Fruit fly (Drosophila melanogaster) whole organism, embryonic: Measurements from ENCODE around the gene plx.
A peak's percentile ranks its signal among the peaks of the same experiment; 100 is the strongest.

ENCODE experiments used
- Atf6 ChIP-seq: fragments of 200-800 bp; sonication (Bioruptor generic); IDR thresholded peaks from 2 replicates; pipeline ENCODE4 v1.3.6; 2022; ENCODE audit warnings: missing biosample characterization, missing genetic modification characterization
- CG10267 ChIP-seq: fragments of 200-800 bp; sonication (Bioruptor generic); optimal IDR thresholded peaks from 2 replicates; lab custom pipeline; 2018; ENCODE audit warnings: missing biosample characterization, mild to moderate bottlenecking, missing genetic modification characterization, moderate library complexity
- CG10565 ChIP-seq: fragments of 200-800 bp; sonication (Bioruptor generic); optimal IDR thresholded peaks from 3 replicates; lab custom pipeline; 2016; ENCODE audit warnings: missing biosample characterization, mild to moderate bottlenecking, missing genetic modification characterization
- CG11247 ChIP-seq: fragments of 200-800 bp; sonication (Bioruptor generic); IDR thresholded peaks from 2 replicates; pipeline ENCODE4 v1.3.6; 2022; ENCODE audit warnings: missing biosample characterization, missing genetic modification characterization
- CG11696 ChIP-seq: fragments of 200-800 bp; sonication (Bioruptor generic); IDR thresholded peaks from 2 replicates; pipeline ENCODE4 v1.3.6; 2022; ENCODE audit warnings: missing biosample characterization, missing genetic modification characterization
- CG15269 ChIP-seq: fragments of 200-800 bp; sonication (Bioruptor generic); optimal IDR thresholded peaks from 2 replicates; lab custom pipeline; 2018; ENCODE audit warnings: missing biosample characterization, mild to moderate bottlenecking, missing genetic modification characterization, moderate library complexity
- CG17328 ChIP-seq: fragments of 200-800 bp; sonication (Bioruptor generic); IDR thresholded peaks from 2 replicates; pipeline ENCODE4 v1.3.6; 2022; ENCODE audit warnings: missing biosample characterization, missing genetic modification characterization
- CG17612 ChIP-seq: fragments of 200-800 bp; sonication (Bioruptor generic); IDR thresholded peaks from 2 replicates; pipeline ENCODE4 v1.3.6; 2022; ENCODE audit warnings: missing biosample characterization, missing genetic modification characterization
- CG18619 ChIP-seq: fragments of 200-800 bp; sonication (Bioruptor generic); optimal IDR thresholded peaks from 3 replicates; lab custom pipeline; 2017; ENCODE audit warnings: missing biosample characterization, mild to moderate bottlenecking, missing genetic modification characterization
- CG4328 ChIP-seq: fragments of 200-800 bp; sonication (Bioruptor generic); optimal IDR thresholded peaks from 3 replicates; lab custom pipeline; 2017; ENCODE audit warnings: missing biosample characterization, missing genetic modification reagents, missing genetic modification characterization
- CG5953 ChIP-seq: fragments of 200-800 bp; sonication (Bioruptor generic); IDR thresholded peaks from 2 replicates; pipeline ENCODE4 v1.3.6; 2022; ENCODE audit warnings: missing biosample characterization, missing genetic modification characterization
- CG6689 ChIP-seq: fragments of 200-800 bp; sonication (Bioruptor generic); IDR thresholded peaks from 2 replicates; pipeline ENCODE4 v1.3.6; 2022; ENCODE audit warnings: missing biosample characterization, missing genetic modification characterization
- CG6791 ChIP-seq: fragments of 200-800 bp; sonication (Bioruptor generic); IDR thresholded peaks from 3 replicates; pipeline ENCODE4 v1.3.6; 2022; ENCODE audit warnings: missing biosample characterization, missing genetic modification characterization; ENCODE audit not compliant: partially characterized antibody
- CG6854 ChIP-seq: fragments of 200-800 bp; sonication (Bioruptor generic); optimal IDR thresholded peaks from 3 replicates; lab custom pipeline; 2017; ENCODE audit warnings: missing biosample characterization, mild to moderate bottlenecking, missing genetic modification characterization
- CG8388 ChIP-seq: fragments of 200-800 bp; sonication (Bioruptor generic); optimal IDR thresholded peaks from 2 replicates; lab custom pipeline; 2019; ENCODE audit warnings: missing biosample characterization, mild to moderate bottlenecking, missing genetic modification characterization, moderate library complexity
- CG9215 ChIP-seq: fragments of 200-800 bp; sonication (Bioruptor generic); IDR thresholded peaks from 2 replicates; pipeline ENCODE4 v1.3.6; 2022; ENCODE audit warnings: missing biosample characterization, missing genetic modification characterization
- D ChIP-seq, 2 experiments: fragments of 200-800 bp in 1 of 2; fragments of >200 bp in 1 of 2; sonication (Bioruptor generic) in 1 of 2; optimal IDR thresholded peaks; 2 replicates in 1 of 2; 3 replicates in 1 of 2; lab custom pipeline; 2017; ENCODE audit warnings: mild to moderate bottlenecking in 1 of 2, missing biosample characterization in 1 of 2, missing genetic modification characterization in 1 of 2, missing genetic modification reagents in 1 of 2
- E2f2 ChIP-seq: fragments of 200-800 bp; sonication (Bioruptor generic); IDR thresholded peaks from 2 replicates; pipeline ENCODE4 v1.3.6; 2022; ENCODE audit warnings: missing biosample characterization, missing genetic modification characterization
- H15 ChIP-seq: fragments of 200-800 bp; sonication (Bioruptor generic); IDR thresholded peaks from 3 replicates; pipeline ENCODE4 v1.3.6; 2022; ENCODE audit warnings: missing biosample characterization, missing genetic modification characterization
- Hey ChIP-seq: fragments of 200-800 bp; sonication (Bioruptor generic); optimal IDR thresholded peaks from 3 replicates; lab custom pipeline; 2018; ENCODE audit warnings: missing biosample characterization, mild to moderate bottlenecking, missing genetic modification characterization
- Lpt ChIP-seq: fragments of >200 bp; optimal IDR thresholded peaks from 2 replicates; lab custom pipeline; 2018; ENCODE audit warnings: missing biosample characterization, missing genetic modification characterization
- Med ChIP-seq: fragments of 200-800 bp; sonication (Bioruptor generic); peaks from one replicate; lab custom pipeline; 2016; ENCODE audit warnings: missing biosample characterization, missing genetic modification characterization, mild to moderate bottlenecking, inconsistent platforms, moderate library complexity
- Mes4 ChIP-seq: fragments of 200-800 bp; sonication (Bioruptor generic); optimal IDR thresholded peaks from 2 replicates; lab custom pipeline; 2016; ENCODE audit warnings: missing biosample characterization, missing genetic modification characterization
- Mrtf ChIP-seq: fragments of 200-800 bp; sonication (Bioruptor generic); IDR thresholded peaks from 3 replicates; pipeline ENCODE4 v1.3.6; 2022; ENCODE audit warnings: missing biosample characterization, missing genetic modification characterization
- Myb ChIP-seq: fragments of 200-800 bp; sonication (Bioruptor generic); optimal IDR thresholded peaks from 2 replicates; lab custom pipeline; 2016; ENCODE audit warnings: missing biosample characterization, missing genetic modification characterization
- Rfx ChIP-seq: fragments of 200-800 bp; sonication (Bioruptor generic); IDR thresholded peaks from 2 replicates; pipeline ENCODE4 v1.3.6; 2022; ENCODE audit warnings: missing biosample characterization, missing genetic modification characterization
- Taf1 ChIP-seq: fragments of 200-800 bp; sonication (Bioruptor generic); IDR thresholded peaks from 2 replicates; pipeline ENCODE4 v1.3.6; 2022; ENCODE audit warnings: missing biosample characterization, missing genetic modification characterization
- Vsx1 ChIP-seq: fragments of 200-800 bp; sonication (Bioruptor generic); optimal IDR thresholded peaks from 2 replicates; lab custom pipeline; 2017; ENCODE audit warnings: missing biosample characterization, mild to moderate bottlenecking, missing genetic modification characterization, missing genetic modification reagents
- ac ChIP-seq: fragments of 200-800 bp; sonication (Bioruptor generic); optimal IDR thresholded peaks from 3 replicates; lab custom pipeline; 2017; ENCODE audit warnings: missing biosample characterization, mild to moderate bottlenecking, missing genetic modification characterization
- br ChIP-seq: fragments of >200 bp; optimal IDR thresholded peaks from 2 replicates; lab custom pipeline; 2017
- bsh ChIP-seq, 2 experiments: fragments of 200-800 bp; sonication (Bioruptor generic); optimal IDR thresholded peaks; 2 replicates each; lab custom pipeline; 2017 to 2018; ENCODE audit warnings: mild to moderate bottlenecking in 2 of 2, missing biosample characterization in 2 of 2, missing genetic modification characterization in 2 of 2, moderate library complexity in 1 of 2
- cato ChIP-seq: fragments of 200-800 bp; sonication (Bioruptor generic); optimal IDR thresholded peaks from 2 replicates; lab custom pipeline; 2016; ENCODE audit warnings: missing biosample characterization, missing genetic modification characterization, borderline replicate concordance
- exex ChIP-seq: fragments of 200-800 bp; sonication (Bioruptor generic); optimal IDR thresholded peaks from 4 replicates; lab custom pipeline; 2018; ENCODE audit warnings: missing biosample characterization, mild to moderate bottlenecking, missing genetic modification characterization, moderate library complexity
- ftz-f1 ChIP-seq: fragments of 200-800 bp; sonication (Bioruptor generic); optimal IDR thresholded peaks from 2 replicates; lab custom pipeline; 2016; ENCODE audit warnings: missing biosample characterization, missing genetic modification characterization
- gem ChIP-seq: fragments of 200-800 bp; sonication (Bioruptor generic); optimal IDR thresholded peaks from 2 replicates; lab custom pipeline; 2019; ENCODE audit warnings: missing biosample characterization, mild to moderate bottlenecking, missing genetic modification characterization, moderate library complexity
- h ChIP-seq: fragments of >200 bp; optimal IDR thresholded peaks from 2 replicates; lab custom pipeline; 2017
- hb ChIP-seq: fragments of 200-800 bp; sonication (Bioruptor generic); IDR thresholded peaks from 3 replicates; pipeline ENCODE4 v1.3.6; 2022; ENCODE audit warnings: missing biosample characterization, missing genetic modification characterization; ENCODE audit not compliant: partially characterized antibody
- hbn ChIP-seq: fragments of 200-800 bp; sonication (Bioruptor generic); IDR thresholded peaks from 2 replicates; pipeline ENCODE4 v1.3.6; 2022; ENCODE audit warnings: missing biosample characterization, missing genetic modification characterization; ENCODE audit not compliant: partially characterized antibody
- knrl ChIP-seq: fragments of 200-800 bp; sonication (Bioruptor generic); IDR thresholded peaks from 3 replicates; pipeline ENCODE4 v1.3.6; 2022; ENCODE audit warnings: missing biosample characterization, missing genetic modification characterization; ENCODE audit not compliant: partially characterized antibody
- lilli ChIP-seq: fragments of 200-800 bp; sonication (Bioruptor generic); optimal IDR thresholded peaks from 3 replicates; lab custom pipeline; 2016; ENCODE audit warnings: missing biosample characterization, missing genetic modification characterization
- mirr ChIP-seq: fragments of 200-800 bp; sonication (Bioruptor generic); optimal IDR thresholded peaks from 3 replicates; lab custom pipeline; 2018; ENCODE audit warnings: missing biosample characterization, mild to moderate bottlenecking, missing genetic modification characterization
- mld ChIP-seq: fragments of 200-800 bp; sonication (Bioruptor generic); IDR thresholded peaks from 3 replicates; pipeline ENCODE4 v1.3.6; 2022; ENCODE audit warnings: missing biosample characterization, missing genetic modification characterization; ENCODE audit not compliant: partially characterized antibody
- nerfin-1 ChIP-seq: fragments of 200-800 bp; sonication (Bioruptor generic); optimal IDR thresholded peaks from 3 replicates; lab custom pipeline; 2019; ENCODE audit warnings: missing biosample characterization, mild to moderate bottlenecking, missing genetic modification characterization, moderate library complexity
- pfk ChIP-seq: fragments of 200-800 bp; sonication (Bioruptor generic); optimal IDR thresholded peaks from 2 replicates; lab custom pipeline; 2018; ENCODE audit warnings: missing biosample characterization, mild to moderate bottlenecking, missing genetic modification characterization, moderate library complexity
- row ChIP-seq: fragments of 200-800 bp; sonication (Bioruptor generic); IDR thresholded peaks from 3 replicates; pipeline ENCODE4 v1.3.6; 2022; ENCODE audit warnings: missing biosample characterization, missing genetic modification characterization
- slp2 ChIP-seq: fragments of 200-800 bp; sonication (Bioruptor generic); optimal IDR thresholded peaks from 2 replicates; lab custom pipeline; 2016; ENCODE audit warnings: missing biosample characterization, missing genetic modification characterization
- ttk ChIP-seq: fragments of 200-800 bp; sonication (Bioruptor generic); IDR thresholded peaks from 2 replicates; pipeline ENCODE4 v2.1.2; 2022; ENCODE audit warnings: missing biosample characterization, missing genetic modification characterization
- wdn ChIP-seq: fragments of 200-800 bp; sonication (Bioruptor generic); IDR thresholded peaks from 2 replicates; pipeline ENCODE4 v1.3.6; 2022; ENCODE audit warnings: missing biosample characterization, missing genetic modification characterization
- zen ChIP-seq: fragments of 200-800 bp; sonication (Bioruptor generic); optimal IDR thresholded peaks from 3 replicates; lab custom pipeline; 2018; ENCODE audit warnings: missing biosample characterization, mild to moderate bottlenecking, missing genetic modification characterization, moderate library complexity

Gene plx

dm6 chr3R:5668928-5669739 is 16.5 kb upstream of the plx start, which contains the start of the genes Xe7 and Atg17 (continued):
- TF ChIP-seq gem (tag; lab: Kevin White, UChicago) (peak; percentile 96), Med (GFP tag; lab: Kevin White, UChicago) (peak; percentile 98), hbn (GFP tag; lab: Robert Waterston, UW) (no peak), D (optimal IDR thresholded peaks at IDR 0.05; lab: Kevin White, UChicago) (no peak), D (GFP tag; optimal IDR thresholded peaks at IDR 0.05; lab: Kevin White, UChicago) (peak; percentile 80), Taf1 (GFP tag; lab: Robert Waterston, UW) (peak; percentile 86), Mes4 (GFP tag; lab: Kevin White, UChicago) (peak; percentile 61), CG17612 (peak; percentile 83), pfk (peak; percentile 43), CG5953 (GFP tag; lab: Robert Waterston, UW) (peak; percentile 57; the same call in 1 of the 2 replicates), CG6854 (peak; percentile 25), ac (no peak), CG18619 (peak; percentile 92), nerfin-1 (tag; lab: Kevin White, UChicago) (peak; percentile 82), CG8388 (GFP tag; lab: Kevin White, UChicago) (peak; percentile 85), Rfx (peak; percentile 94), CG9215 (peak; percentile 96), br (no peak), hb (GFP tag; lab: Robert Waterston, UW) (peak; percentile 60; the same call in 1 of the 3 replicates), Atf6 (GFP tag; lab: Robert Waterston, UW) (peak; percentile 85), mirr (GFP tag; lab: Kevin White, UChicago) (peak; percentile 73), CG15269 (tag; lab: Kevin White, UChicago) (peak; percentile 94), mld (GFP tag; lab: Robert Waterston, UW) (no peak), ttk (GFP tag; lab: Robert Waterston, UW) (peak; percentile 82), CG10267 (tag; lab: Kevin White, UChicago) (peak; percentile 87), CG10565 (peak; percentile 24), wdn (GFP tag; lab: Robert Waterston, UW) (peak; percentile 89), h (lab: Kevin White, UChicago) (no peak), bsh (GFP tag; optimal IDR thresholded peaks at IDR 0.05; lab: Kevin White, UChicago) (peak; percentile 3 to 86), zen (tag; lab: Kevin White, UChicago) (peak; percentile 83), Lpt (GFP tag; lab: Kevin White, UChicago) (no peak), slp2 (GFP tag; lab: Kevin White, UChicago) (peak; percentile 83), lilli (peak; percentile 96), Mrtf (GFP tag; lab: Robert Waterston, UW) (peak; percentile 89; the same call in 2 of the 3 replicates), CG11696 (peak; percentile 54), H15 (GFP tag; lab: Robert Waterston, UW) (peak; percentile 87), ftz-f1 (peak; percentile 68), row (GFP tag; lab: Robert Waterston, UW) (peak; percentile 95), E2f2 (GFP tag; lab: Robert Waterston, UW) (peak; percentile 64), CG17328 (GFP tag; lab: Robert Waterston, UW) (peak; percentile 72), CG11247 (peak; percentile 90), CG4328 (peak; percentile 92), Myb (GFP tag; lab: Kevin White, UChicago) (peak; percentile 66), Hey (tag; lab: Kevin White, UChicago) (peak; percentile 76), exex (tag; lab: Kevin White, UChicago) (no peak), knrl (GFP tag; lab: Robert Waterston, UW) (peak; percentile 71), Vsx1 (no peak), CG6791 (0 out of 3 replicates have a peak, but pooled peaks have one; percentile 52), CG6689 (GFP tag; lab: Robert Waterston, UW) (peak; percentile 98), cato (peak; percentile 92)
